Worm (Caenorhabditis elegans) whole organism, early embryonic: ENCODE data around the gene F26F2.4.

Source experiments
- B0310.2 ChIP-seq: sonication (generic microtip); optimal IDR thresholded peaks from 2 replicates; lab custom pipeline; 2016; ENCODE audit warnings: mild to moderate bottlenecking, missing genetic modification characterization, missing compliant biosample characterization
- F13C5.2 ChIP-seq: sonication (generic microtip); optimal IDR thresholded peaks from 2 replicates; lab custom pipeline; 2017; ENCODE audit warnings: mild to moderate bottlenecking, missing genetic modification characterization, inconsistent platforms, missing compliant biosample characterization
- aly-1 ChIP-seq: sonication (generic microtip); optimal IDR thresholded peaks from 2 replicates; lab custom pipeline; 2016; ENCODE audit warnings: missing genetic modification characterization, missing compliant biosample characterization
- ama-1 ChIP-seq: fragments of 150-350 bp; optimal IDR thresholded peaks from 2 replicates; lab custom pipeline; 2014
- ceh-13 ChIP-seq: fragments of 200-800 bp; sonication (Bioruptor generic); optimal IDR thresholded peaks from 2 replicates; lab custom pipeline; 2018; ENCODE audit warnings: mild to moderate bottlenecking, missing genetic modification characterization, missing compliant biosample characterization
- ets-7 ChIP-seq: sonication (generic microtip); optimal IDR thresholded peaks from 2 replicates; lab custom pipeline; 2016; ENCODE audit warnings: missing genotype, missing genetic modification characterization, missing compliant biosample characterization
- flt-1 ChIP-seq: fragments of 200-800 bp; sonication (Bioruptor generic); IDR thresholded peaks from 2 replicates; pipeline ENCODE4 v1.3.6; 2022; ENCODE audit warnings: missing genetic modification characterization, missing compliant biosample characterization
- hmbx-1 ChIP-seq: sonication (generic microtip); optimal IDR thresholded peaks from 2 replicates; lab custom pipeline; 2016; ENCODE audit warnings: mild to moderate bottlenecking, missing genetic modification characterization, missing compliant biosample characterization
- hmg-4 ChIP-seq: fragments of 200-800 bp; sonication (Bioruptor generic); optimal IDR thresholded peaks from 2 replicates; lab custom pipeline; 2018; ENCODE audit warnings: mild to moderate bottlenecking, missing genetic modification characterization, missing compliant biosample characterization
- hnd-1 ChIP-seq: sonication (generic microtip); optimal IDR thresholded peaks from 2 replicates; lab custom pipeline; 2016; ENCODE audit warnings: missing genetic modification characterization, missing compliant biosample characterization
- pes-1 ChIP-seq: fragments of 200-800 bp; sonication (Bioruptor generic); IDR thresholded peaks from 2 replicates; pipeline ENCODE4 v1.3.6; 2022; ENCODE audit warnings: missing genetic modification reagents, missing genetic modification characterization, missing compliant biosample characterization
- scrt-1 ChIP-seq: fragments of 200-800 bp; sonication (Bioruptor generic); IDR thresholded peaks from 2 replicates; pipeline ENCODE4 v1.3.6; 2022; ENCODE audit warnings: missing genetic modification characterization, missing compliant biosample characterization
- sea-1 ChIP-seq: fragments of 200-800 bp; sonication (Bioruptor generic); conservative IDR thresholded peaks from 2 replicates; pipeline ENCODE4 v1.3.6; 2022; ENCODE audit warnings: missing genetic modification characterization, missing compliant biosample characterization
- tbx-11 ChIP-seq: fragments of 200-800 bp; sonication (Bioruptor generic); IDR thresholded peaks from 2 replicates; pipeline ENCODE4 v1.3.6; 2022; ENCODE audit warnings: missing genetic modification characterization, missing compliant biosample characterization

- TF ChIP-seq ama-1 (lab: Kevin White, UChicago), result no peak
- TF ChIP-seq hnd-1 (tag; lab: Kevin White, UChicago), result no peak
- TF ChIP-seq tbx-11 (GFP tag; lab: Robert Waterston, UW), result no peak
- no peak for TF ChIP-seq B0310.2 (tag; lab: Kevin White, UChicago)
- TF ChIP-seq aly-1 (tag; lab: Kevin White, UChicago), result no peak
- no peak for TF ChIP-seq hmbx-1 (tag; lab: Kevin White, UChicago)
- TF ChIP-seq pes-1, result no peak
- TF ChIP-seq sea-1, result no peak
- no peak for TF ChIP-seq hmg-4 (GFP tag; lab: Kevin White, UChicago)
- no peak for TF ChIP-seq ceh-13
- TF ChIP-seq scrt-1 (GFP tag; lab: Robert Waterston, UW), result no peak
- TF ChIP-seq flt-1 (GFP tag; lab: Robert Waterston, UW), result no peak
- no peak for TF ChIP-seq F13C5.2 (tag; lab: Kevin White, UChicago)
- TF ChIP-seq ets-7 (tag; lab: Kevin White, UChicago), result no peak
Measured at ce11 chrV:20551096-20551495, 18.0 kb upstream of the F26F2.4 start, which contains the start of gene Y38H6C.20.
